Fruit fly (Drosophila melanogaster) whole organism: ENCODE results near the gene Sirt2.

Experiments
- CG8478 ChIP-seq: fragments of >200 bp; optimal IDR thresholded peaks from 2 replicates; lab custom pipeline; 2018; ENCODE audit warnings: inconsistent platforms
- Dll ChIP-seq: fragments of >200 bp; optimal IDR thresholded peaks from 2 replicates; lab custom pipeline; 2017
- EcR ChIP-seq, 2 experiments: fragments of >200 bp; optimal IDR thresholded peaks; 2 replicates each; lab custom pipeline; 2017; ENCODE audit warnings: missing biosample characterization in 2 of 2, missing genetic modification characterization in 2 of 2, missing genetic modification reagents in 2 of 2
- pan ChIP-seq: fragments of >200 bp; optimal IDR thresholded peaks from 2 replicates; lab custom pipeline; 2017
- psq ChIP-seq: fragments of >200 bp; optimal IDR thresholded peaks from 2 replicates; lab custom pipeline; 2017
- usp ChIP-seq: fragments of >200 bp; optimal IDR thresholded peaks from 2 replicates; lab custom pipeline; 2017; ENCODE audit warnings: missing biosample characterization, missing genetic modification characterization, mixed read lengths

Gene Sirt2

DNA sequence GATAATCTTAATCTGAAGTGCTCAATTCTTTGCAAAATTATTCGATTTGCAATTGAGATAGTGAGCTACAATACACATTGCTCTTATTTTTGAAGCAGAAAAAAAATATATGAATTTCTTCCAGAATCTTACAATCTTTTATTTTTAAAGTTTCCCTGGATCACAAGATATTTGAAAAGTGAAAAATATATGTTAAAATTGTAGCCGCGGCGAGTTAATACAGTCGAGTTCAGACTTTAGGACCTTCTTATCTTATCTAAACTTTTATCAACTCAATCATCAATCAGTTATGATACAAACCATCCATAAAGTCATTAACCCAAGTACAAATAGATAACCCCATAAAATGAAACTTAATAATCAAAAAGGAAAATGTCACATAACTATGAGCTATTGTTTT is 17.4 kb upstream of the Sirt2 start:
- no peak for TF ChIP-seq CG8478
- TF ChIP-seq psq (lab: Kevin White, UChicago), result no peak
- TF ChIP-seq pan, result no peak
- TF ChIP-seq Dll (lab: Kevin White, UChicago), result no peak
- no peak for TF ChIP-seq EcR (GFP tag; optimal IDR thresholded peaks at IDR 0.05; lab: Kevin White, UChicago)
- no peak for TF ChIP-seq usp (GFP tag; lab: Kevin White, UChicago)

- TF ChIP-seq EcR (GFP tag; optimal IDR thresholded peaks at IDR 0.05; lab: Kevin White, UChicago), result no peak
- no peak for TF ChIP-seq pan
- TF ChIP-seq Dll (lab: Kevin White, UChicago), result no peak
Observed at dm6 chr3R:20311406-20311805, 16.9 kb upstream of the Sirt2 start.

dm6 chr3R:20312838-20313237 is 15.4 kb upstream of the Sirt2 start:
- TF ChIP-seq usp (GFP tag; lab: Kevin White, UChicago), result no peak
- no peak for TF ChIP-seq psq (lab: Kevin White, UChicago)

DNA sequence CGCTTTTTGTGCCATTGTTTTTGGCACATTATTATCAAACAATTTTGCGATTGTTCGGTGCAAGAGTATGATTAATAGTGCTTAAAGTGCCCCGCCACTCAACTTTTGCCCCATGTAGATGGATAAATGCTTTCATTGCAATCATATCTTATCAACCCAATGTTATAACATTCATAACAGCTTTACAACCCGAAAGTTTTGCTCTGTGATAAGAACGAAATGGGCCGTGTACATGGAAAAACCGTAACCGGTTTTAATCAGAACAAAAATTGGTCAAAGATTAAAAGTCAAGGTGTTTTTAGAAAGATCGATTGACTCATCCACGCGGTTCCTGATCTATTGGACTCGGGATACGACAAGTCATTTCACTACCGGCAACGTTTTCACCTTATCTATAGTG is 11.7 kb upstream of the Sirt2 start:
- TF ChIP-seq CG8478, result no peak
- TF ChIP-seq EcR (GFP tag; optimal IDR thresholded peaks at IDR 0.05; lab: Kevin White, UChicago), result no peak
- TF ChIP-seq usp (GFP tag; lab: Kevin White, UChicago), result no peak
- TF ChIP-seq psq (lab: Kevin White, UChicago), result no peak
- TF ChIP-seq Dll (lab: Kevin White, UChicago), result no peak
- no peak for TF ChIP-seq pan

DNA sequence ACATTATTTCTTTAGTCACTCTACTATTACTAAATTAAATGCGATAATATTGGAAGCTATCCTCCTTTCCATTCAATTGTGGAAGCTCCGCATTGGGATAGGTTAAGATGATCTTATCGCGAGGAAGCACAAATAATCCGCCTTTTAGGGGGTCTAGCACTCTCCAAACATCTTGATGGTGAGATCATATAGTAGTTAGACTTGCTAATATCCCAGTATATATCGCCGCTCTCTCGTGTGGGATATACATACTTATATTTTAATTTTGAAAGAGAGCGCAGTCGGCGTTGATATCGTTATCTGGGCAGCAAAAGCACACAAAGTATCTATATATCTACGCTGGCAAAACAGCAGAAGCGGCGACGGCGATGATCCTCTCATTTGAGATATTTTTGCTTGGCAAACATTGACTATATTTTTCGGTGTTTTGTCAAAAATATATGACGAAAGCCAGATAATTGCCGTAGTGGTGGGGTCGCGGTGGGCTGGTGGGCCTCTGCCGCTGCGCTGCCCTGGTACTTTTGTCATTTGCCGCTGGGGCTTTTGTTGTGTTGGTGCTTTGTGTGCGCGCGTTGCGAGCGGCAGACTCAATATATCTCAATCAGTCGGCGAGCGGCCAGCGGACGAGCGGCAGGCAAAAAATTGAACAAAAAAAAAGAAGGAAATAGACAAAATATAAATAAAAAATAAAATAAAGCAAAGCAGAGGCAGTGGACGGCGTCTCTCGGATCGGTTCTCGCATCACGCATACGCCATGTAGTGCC is 10.7 kb upstream of the Sirt2 start:
- TF ChIP-seq EcR (GFP tag; optimal IDR thresholded peaks at IDR 0.05; lab: Kevin White, UChicago) (no peak), pan (no peak), CG8478 (no peak), Dll (lab: Kevin White, UChicago) (no peak), psq (lab: Kevin White, UChicago) (no peak), usp (GFP tag; lab: Kevin White, UChicago) (no peak)

- TF ChIP-seq Dll (lab: Kevin White, UChicago), result no peak
Observed at dm6 chr3R:20318166-20318690, 10.0 kb upstream of the Sirt2 start.

- TF ChIP-seq EcR (GFP tag; optimal IDR thresholded peaks at IDR 0.05; lab: Kevin White, UChicago), result no peak
Observed at dm6 chr3R:20332688-20333087, 4.4 kb downstream of the Sirt2 start.

- no peak for TF ChIP-seq EcR (GFP tag; optimal IDR thresholded peaks at IDR 0.05; lab: Kevin White, UChicago)
- TF ChIP-seq usp (GFP tag; lab: Kevin White, UChicago), result no peak
- no peak for TF ChIP-seq CG8478
- no peak for TF ChIP-seq Dll (lab: Kevin White, UChicago)
- TF ChIP-seq pan, result no peak
- TF ChIP-seq psq (lab: Kevin White, UChicago), result no peak
Observed at dm6 chr3R:20338673-20339072, 10.4 kb downstream of the Sirt2 start, which contains the start of gene Ir92a. TSS of gene Ir92a (plus strand) at chr3R:20338973.

- no peak for TF ChIP-seq Dll (lab: Kevin White, UChicago)
- no peak for TF ChIP-seq psq (lab: Kevin White, UChicago)
- no peak for TF ChIP-seq usp (GFP tag; lab: Kevin White, UChicago)
Observed at dm6 chr3R:20346903-20347302, 18.6 kb downstream of the Sirt2 start.

DNA sequence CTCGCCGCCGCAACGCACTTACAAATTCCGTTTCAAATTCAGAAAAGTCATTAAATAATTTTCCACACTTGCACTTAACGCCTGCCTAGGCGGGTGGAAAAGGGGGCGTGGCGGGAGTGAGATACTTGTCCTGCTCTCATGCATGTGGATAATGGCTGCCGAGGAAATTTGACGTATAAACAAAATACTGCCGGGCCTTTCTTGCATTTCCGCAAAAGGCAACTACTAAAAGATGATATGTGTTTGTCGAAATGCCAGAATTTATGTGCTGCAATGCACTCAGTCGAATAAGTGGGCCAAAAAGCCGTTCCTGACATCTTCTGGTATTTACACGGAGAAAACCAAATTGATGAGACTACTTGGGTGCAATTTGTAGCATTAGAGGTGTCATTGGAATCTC is 22.0 kb downstream of the Sirt2 start:
- TF ChIP-seq CG8478, result no peak

- TF ChIP-seq pan (no peak), CG8478 (no peak), usp (GFP tag; lab: Kevin White, UChicago) (no peak), EcR (GFP tag; optimal IDR thresholded peaks at IDR 0.05; lab: Kevin White, UChicago) (no peak), Dll (lab: Kevin White, UChicago) (no peak), psq (lab: Kevin White, UChicago) (no peak)
Observed at dm6 chr3R:20360008-20360407, 31.7 kb downstream of the Sirt2 start, which contains the start of gene MtnC. TSS of gene MtnC (plus strand) at chr3R:20360308.
